Worm (Caenorhabditis elegans) whole organism, mixed stage, embryonic: Measurements from ENCODE around the gene B0024.3.

Experiments used
- bed-3 ChIP-seq: fragments of 200-800 bp; sonication (Bioruptor generic); optimal IDR thresholded peaks from 3 replicates; lab custom pipeline; 2018; ENCODE audit warnings: mild to moderate bottlenecking, missing genetic modification characterization, moderate library complexity, missing compliant biosample characterization
- flh-1 ChIP-seq: fragments of 200-800 bp; sonication (Bioruptor generic); optimal IDR thresholded peaks from 2 replicates; lab custom pipeline; 2018; ENCODE audit warnings: mild to moderate bottlenecking, missing genetic modification characterization, moderate library complexity, missing compliant biosample characterization
- hlh-1 ChIP-seq: fragments of 150-350 bp; optimal IDR thresholded peaks from 2 replicates; lab custom pipeline; 2014; ENCODE audit warnings: missing biosample characterization, missing genetic modification reagents, missing genetic modification characterization
- lin-13 ChIP-seq: fragments of 150-350 bp; optimal IDR thresholded peaks from 2 replicates; lab custom pipeline; 2014; ENCODE audit warnings: missing biosample characterization, missing genetic modification characterization
- lsy-2 ChIP-seq: fragments of 150-350 bp; optimal IDR thresholded peaks from 2 replicates; lab custom pipeline; 2014; ENCODE audit warnings: missing biosample characterization, missing genetic modification characterization
- mab-5 ChIP-seq: fragments of 150-350 bp; optimal IDR thresholded peaks from 2 replicates; lab custom pipeline; 2014; ENCODE audit warnings: missing biosample characterization, missing genetic modification characterization
- mep-1 ChIP-seq: fragments of 150-350 bp; optimal IDR thresholded peaks from 2 replicates; lab custom pipeline; 2017; ENCODE audit warnings: missing biosample characterization, missing genetic modification reagents, missing genetic modification characterization, inconsistent platforms
- nhr-28 ChIP-seq: fragments of 150-350 bp; optimal IDR thresholded peaks from 2 replicates; lab custom pipeline; 2014; ENCODE audit warnings: missing biosample characterization, missing genetic modification characterization
- nhr-76 ChIP-seq: sonication (generic microtip); optimal IDR thresholded peaks from 2 replicates; lab custom pipeline; 2017; ENCODE audit warnings: missing biosample characterization, missing genetic modification characterization
- pha-4 ChIP-seq: fragments of 150-350 bp; optimal IDR thresholded peaks from 2 replicates; lab custom pipeline; 2018; ENCODE audit warnings: missing biosample characterization, missing genetic modification reagents, missing genetic modification characterization
- sptf-1 ChIP-seq: sonication (generic microtip); optimal IDR thresholded peaks from 2 replicates; lab custom pipeline; 2017; ENCODE audit warnings: mild to moderate bottlenecking, missing genetic modification characterization, moderate library complexity, missing compliant biosample characterization
- unc-39 ChIP-seq: fragments of 150-350 bp; optimal IDR thresholded peaks from 2 replicates; lab custom pipeline; 2014; ENCODE audit warnings: missing biosample characterization, missing genetic modification characterization
- zip-8 ChIP-seq: fragments of 150-350 bp; optimal IDR thresholded peaks from 2 replicates; lab custom pipeline; 2014; ENCODE audit warnings: missing biosample characterization, missing genetic modification characterization
- ztf-11 ChIP-seq: fragments of 150-350 bp; optimal IDR thresholded peaks from 2 replicates; lab custom pipeline; 2014; ENCODE audit warnings: missing biosample characterization, missing genetic modification characterization

ce11 chrV:10307283-10307682, 19.9 kb downstream of the B0024.3 start, which contains the start of gene che-12:
- no peak for TF ChIP-seq zip-8
- no peak for TF ChIP-seq nhr-28 (tag; lab: Kevin White, UChicago)
- TF ChIP-seq flh-1 (GFP tag; lab: Kevin White, UChicago) = no peak
- no peak for TF ChIP-seq sptf-1
- TF ChIP-seq bed-3 (GFP tag; lab: Kevin White, UChicago) = no peak
- TF ChIP-seq hlh-1 = no peak
- TF ChIP-seq mab-5 (tag; lab: Kevin White, UChicago) = no peak
- no peak for TF ChIP-seq ztf-11 (tag; lab: Kevin White, UChicago)
- no peak for TF ChIP-seq lin-13
- TF ChIP-seq nhr-76 (tag; lab: Kevin White, UChicago) = no peak
- no peak for TF ChIP-seq lsy-2
- no peak for TF ChIP-seq unc-39 (tag; lab: Kevin White, UChicago)
- no peak for TF ChIP-seq pha-4 (tag; lab: Kevin White, UChicago)
- no peak for TF ChIP-seq mep-1 (tag; lab: Kevin White, UChicago)
